Fruit fly (Drosophila melanogaster) whole organism, wandering third instar larva: Measurements from ENCODE around the gene tay.

Experiments
- fru ChIP-seq: fragments of 200-800 bp; sonication (Bioruptor generic); optimal IDR thresholded peaks from 3 replicates; lab custom pipeline; 2016; ENCODE audit warnings: missing biosample characterization, mild to moderate bottlenecking, missing genetic modification characterization
- h ChIP-seq: fragments of 200-800 bp; sonication (Bioruptor generic); optimal IDR thresholded peaks from 3 replicates; lab custom pipeline; 2016; ENCODE audit warnings: missing biosample characterization, mild to moderate bottlenecking, missing genetic modification characterization
- lola ChIP-seq: fragments of >200 bp; optimal IDR thresholded peaks from 2 replicates; lab custom pipeline; 2017; ENCODE audit warnings: missing biosample characterization, missing genetic modification characterization
- woc ChIP-seq: sonication (Bioruptor generic); optimal IDR thresholded peaks from 2 replicates; lab custom pipeline; 2016; ENCODE audit warnings: missing biosample characterization, mild to moderate bottlenecking, missing genetic modification characterization

DNA sequence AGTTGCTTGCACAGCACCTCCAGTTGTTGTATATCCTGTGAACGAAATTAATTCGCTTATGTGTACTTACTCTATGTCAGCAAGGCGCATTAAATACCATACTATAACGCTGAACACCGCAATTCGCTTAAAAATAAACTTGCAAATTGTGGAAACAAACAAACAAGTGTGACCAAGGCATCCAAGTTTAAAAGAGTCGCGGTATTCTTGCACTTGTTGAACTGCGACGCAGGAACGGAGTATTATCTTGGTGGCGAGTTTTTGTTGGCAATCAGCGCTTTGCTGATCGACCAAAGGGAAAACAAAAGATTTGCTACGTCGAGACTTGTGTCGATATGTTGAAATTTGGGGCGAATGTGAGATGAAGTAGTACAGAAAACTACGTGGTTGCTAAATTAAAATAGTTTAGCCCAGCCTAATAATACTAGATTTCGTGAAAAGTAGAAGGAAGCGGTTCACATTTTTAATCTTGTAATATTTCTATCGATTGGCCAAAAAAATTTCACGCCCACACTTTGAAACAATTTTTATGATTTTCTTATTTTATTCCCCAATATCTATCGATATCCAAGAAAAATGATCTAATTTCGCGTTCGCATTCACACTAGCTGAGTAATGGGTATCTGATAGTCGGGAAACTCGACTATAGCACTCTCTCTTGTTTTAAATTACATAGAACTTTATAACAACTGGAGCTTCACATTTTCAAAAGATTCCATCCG lies 46.6 kb upstream of the tay start, which contains the start of gene Ranbp16:
- TF ChIP-seq h (GFP tag; lab: Kevin White, UChicago) (no peak), fru (GFP tag; lab: Kevin White, UChicago) (no peak), lola (GFP tag; lab: Kevin White, UChicago) (no peak), woc (GFP tag; lab: Kevin White, UChicago) (peak; percentile 36)
